Comparison of ENCODE assay signal across 1 worm cellular context in the genomic region with DNA sequence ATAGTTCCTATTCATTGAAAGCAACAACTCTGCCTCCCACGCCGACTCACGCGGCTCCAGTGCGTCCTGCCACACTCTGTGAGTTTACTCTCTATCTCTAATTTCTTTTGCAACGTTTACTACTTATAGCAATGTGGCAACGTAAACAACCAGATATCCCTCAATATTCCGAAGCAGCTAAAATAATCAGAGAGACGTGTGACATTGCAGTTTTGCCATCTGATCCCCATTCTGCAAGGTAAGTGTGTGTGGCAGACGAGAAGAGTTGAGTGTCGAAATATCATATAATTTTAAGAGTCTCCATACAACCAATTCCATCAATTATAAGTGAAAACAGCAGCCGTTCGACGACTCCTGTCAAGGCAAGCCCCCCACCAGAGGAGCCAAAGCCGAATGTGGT.
A peak's percentile ranks its signal among the peaks of the same experiment; 100 is the strongest.
TF ChIP-seq lines count a peak whose summit lies in the region.

No protein-coding gene starts in this region.

TF ChIP-seq in whole organism, L1 larva, 84 proteins besides CTCF, POLR2A, EP300 and RAD21 (continued from another document):
- peak; percentile 13 for TF ChIP-seq nhr-47 (tag; optimal IDR thresholded peaks at IDR 0.05; lab: Kevin White, UChicago)
- no peak for TF ChIP-seq unc-130 (tag; optimal IDR thresholded peaks at IDR 0.05; lab: Kevin White, UChicago)
- TF ChIP-seq mab-9 (GFP tag; IDR thresholded peaks at IDR 0.05; lab: Robert Waterston, UW): no peak
- TF ChIP-seq dsc-1 (tag; optimal IDR thresholded peaks at IDR 0.05; lab: Kevin White, UChicago): peak; percentile 58
- TF ChIP-seq C04F5.9 (tag; optimal IDR thresholded peaks at IDR 0.05; lab: Kevin White, UChicago): no peak
- TF ChIP-seq ceh-90 (tag; optimal IDR thresholded peaks at IDR 0.05; lab: Kevin White, UChicago): no peak
- no peak for TF ChIP-seq sup-37 (GFP tag; optimal IDR thresholded peaks at IDR 0.05; lab: Kevin White, UChicago)
- TF ChIP-seq snu-23 (GFP tag; optimal IDR thresholded peaks at IDR 0.05; lab: Kevin White, UChicago): no peak
TF ChIP-seq in whole organism, L1 larva: peak in this region for 8.
